Fruit fly (Drosophila melanogaster) whole organism: Measurements from ENCODE around the gene mRpS35.

Source experiments
- CG8478 ChIP-seq: fragments of >200 bp; optimal IDR thresholded peaks from 2 replicates; lab custom pipeline; 2018; ENCODE audit warnings: inconsistent platforms
- Dll ChIP-seq: fragments of >200 bp; optimal IDR thresholded peaks from 2 replicates; lab custom pipeline; 2017
- EcR ChIP-seq, 2 experiments: fragments of >200 bp; optimal IDR thresholded peaks; 2 replicates each; lab custom pipeline; 2017; ENCODE audit warnings: missing biosample characterization in 2 of 2, missing genetic modification characterization in 2 of 2, missing genetic modification reagents in 2 of 2
- psq ChIP-seq: fragments of >200 bp; optimal IDR thresholded peaks from 2 replicates; lab custom pipeline; 2017
- usp ChIP-seq: fragments of >200 bp; optimal IDR thresholded peaks from 2 replicates; lab custom pipeline; 2017; ENCODE audit warnings: missing biosample characterization, missing genetic modification characterization, mixed read lengths

DNA sequence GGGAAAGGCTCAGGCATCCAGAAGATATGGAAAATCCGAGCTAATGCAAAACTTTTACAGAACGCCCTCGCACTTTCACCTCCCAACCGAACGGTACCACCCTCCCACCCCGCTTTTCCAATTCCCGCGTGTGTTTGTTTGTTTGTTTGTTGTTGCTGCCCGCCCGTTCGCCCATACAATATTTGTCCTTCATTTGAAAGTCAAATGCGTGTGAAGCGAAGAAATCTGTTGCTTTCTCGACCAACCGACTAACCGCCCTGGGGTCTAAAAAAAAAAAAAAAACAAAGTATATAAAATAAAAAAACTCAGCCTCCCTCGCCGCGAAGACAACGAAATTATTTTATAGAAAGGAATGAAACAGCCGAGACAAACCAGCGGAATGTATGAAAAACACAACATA lies 32.3 kb upstream of the mRpS35 start:
- TF ChIP-seq psq (lab: Kevin White, UChicago) (no peak), usp (no peak), CG8478 (lab: Kevin White, UChicago) (no peak), Dll (lab: Kevin White, UChicago) (no peak), EcR (GFP tag; optimal IDR thresholded peaks at IDR 0.05; lab: Kevin White, UChicago) (no peak)
